Fruit fly (Drosophila melanogaster) Kc167 (cell line): ENCODE data around the gene cyr.

Experiments
- h ChIP-seq: fragments of >200 bp; optimal IDR thresholded peaks from 3 replicates; lab custom pipeline; 2018; ENCODE audit warnings: missing external identifiers
- psq ChIP-seq: fragments of >200 bp; optimal IDR thresholded peaks from 2 replicates; lab custom pipeline; 2017; ENCODE audit warnings: missing external identifiers
- ttk ChIP-seq: sonication (Bioruptor generic); optimal IDR thresholded peaks from 2 replicates; lab custom pipeline; 2017; ENCODE audit warnings: missing external identifiers

DNA sequence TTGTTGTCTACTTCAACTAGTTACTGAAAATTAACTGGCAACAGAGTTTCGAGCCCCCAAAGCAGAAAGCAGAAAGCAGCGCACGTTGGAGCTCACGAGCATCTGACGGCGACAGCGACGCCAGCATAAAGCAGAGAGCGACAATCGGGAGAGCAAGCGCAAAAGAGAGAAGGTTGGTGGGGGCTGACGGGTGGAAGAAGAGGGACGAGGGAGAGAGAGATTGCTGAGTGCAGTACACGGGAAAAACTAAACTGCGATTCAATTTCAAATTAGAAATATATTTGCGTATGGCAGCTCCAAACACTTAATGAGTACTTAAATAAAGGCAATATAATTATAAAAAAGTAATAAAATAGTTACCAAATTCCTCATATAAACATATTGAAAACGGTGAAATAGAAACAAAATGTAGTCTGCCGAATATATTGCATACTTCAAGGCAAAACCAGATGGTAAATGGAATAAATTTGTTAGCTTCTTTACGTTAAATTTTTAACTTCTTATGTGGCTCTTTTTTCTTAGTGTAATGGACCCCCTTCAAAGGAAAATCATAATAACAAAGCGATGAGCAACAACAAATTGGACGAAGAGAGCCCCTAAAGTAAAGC lies 43.3 kb downstream of the cyr start:
- no peak for TF ChIP-seq ttk (lab: Kevin White, UChicago)
- no peak for TF ChIP-seq h (lab: Kevin White, UChicago)
- no peak for TF ChIP-seq psq
